Fruit fly (Drosophila melanogaster): Measurements from ENCODE around the gene CG7990.

CG7990 gene

dm6 chrX:19162249-19162914 lies 39.4 kb downstream of the CG7990 start (continued):
- TF ChIP-seq Bgb (GFP tag; IDR thresholded peaks at IDR 0.05; ENCODE audit: partially characterized antibody) (no peak), CG5245 (GFP tag; optimal IDR thresholded peaks at IDR 0.05) (no peak), Neu2 (GFP tag; optimal IDR thresholded peaks at IDR 0.05; ENCODE audit: borderline replicate concordance) (no peak), disco-r (GFP tag; optimal IDR thresholded peaks at IDR 0.05) (no peak), ara (GFP tag; IDR thresholded peaks at IDR 0.05) (no peak), Fer1 (GFP tag; optimal IDR thresholded peaks at IDR 0.05) (no peak), CG5953 (GFP tag; IDR thresholded peaks at IDR 0.05) (no peak), run (tag; optimal IDR thresholded peaks at IDR 0.05) (no peak), BtbVII (GFP tag; optimal IDR thresholded peaks at IDR 0.05) (no peak), Pdp1 (GFP tag; optimal IDR thresholded peaks at IDR 0.05) (peak in 1 of 2 experiments; percentile 89), dan (GFP tag; IDR thresholded peaks at IDR 0.05) (no peak), stwl (tag; optimal IDR thresholded peaks at IDR 0.05) (no peak), tll (GFP tag; optimal IDR thresholded peaks at IDR 0.05) (no peak), CrebB (tag; optimal IDR thresholded peaks at IDR 0.05) (no peak), gfzf (GFP tag; optimal IDR thresholded peaks at IDR 0.05) (no peak), oc (tag; optimal IDR thresholded peaks at IDR 0.05) (no peak), hkb (optimal IDR thresholded peaks at IDR 0.05) (no peak), hkb (GFP tag; IDR thresholded peaks at IDR 0.05) (no peak), CG12299 (tag; optimal IDR thresholded peaks at IDR 0.05) (no peak), CG2116 (GFP tag; optimal IDR thresholded peaks at IDR 0.05) (no peak), CG34422 (GFP tag; IDR thresholded peaks at IDR 0.05) (no peak), scrt (GFP tag; optimal IDR thresholded peaks at IDR 0.05) (no peak), CG2678 (tag; optimal IDR thresholded peaks at IDR 0.05) (no peak), CG6765 (GFP tag; optimal IDR thresholded peaks at IDR 0.05) (no peak), CG31441 (GFP tag; IDR thresholded peaks at IDR 0.05) (no peak), bbx (GFP tag; IDR thresholded peaks at IDR 0.05; ENCODE audit: partially characterized antibody) (0 out of 2 replicates have a peak, but pooled peaks have one; percentile 20), CoRest (tag; optimal IDR thresholded peaks at IDR 0.05) (peak; percentile 19), CG8765 (GFP tag; IDR thresholded peaks at IDR 0.05) (no peak), Vsx1 (GFP tag; optimal IDR thresholded peaks at IDR 0.05) (no peak), Fer2 (tag; optimal IDR thresholded peaks at IDR 0.05) (no peak), CG17802 (tag; optimal IDR thresholded peaks at IDR 0.05) (no peak), NfI (GFP tag; optimal IDR thresholded peaks at IDR 0.05) (no peak), chinmo (GFP tag; IDR thresholded peaks at IDR 0.05; ENCODE audit: partially characterized antibody) (no peak), Oaz (GFP tag; IDR thresholded peaks at IDR 0.05) (no peak), z (GFP tag; IDR thresholded peaks at IDR 0.05) (no peak), CG11398 (GFP tag; optimal IDR thresholded peaks at IDR 0.05) (no peak), CG9876 (GFP tag; optimal IDR thresholded peaks at IDR 0.05) (no peak), Opbp (GFP tag; IDR thresholded peaks at IDR 0.05; ENCODE audit: partially characterized antibody) (no peak), Dip3 (GFP tag; optimal IDR thresholded peaks at IDR 0.05) (no peak), CG11504 (tag; optimal IDR thresholded peaks at IDR 0.05) (no peak), zfh1 (GFP tag; IDR thresholded peaks at IDR 0.05) (no peak), CG8359 (GFP tag; optimal IDR thresholded peaks at IDR 0.05; ENCODE audit: borderline replicate concordance) (peak; percentile 99), CG14965 (GFP tag; optimal IDR thresholded peaks at IDR 0.05; ENCODE audit: borderline replicate concordance) (no peak), CG14710 (tag; optimal IDR thresholded peaks at IDR 0.05) (no peak), az2 (GFP tag; optimal IDR thresholded peaks at IDR 0.05) (peak; percentile 23), eve (GFP tag; optimal IDR thresholded peaks at IDR 0.05) (no peak), sim (GFP tag; IDR thresholded peaks at IDR 0.05) (no peak), CG6791 (GFP tag; IDR thresholded peaks at IDR 0.05; ENCODE audit: partially characterized antibody) (no peak; the same call in 2 of the 3 replicates), CG4820 (GFP tag; optimal IDR thresholded peaks at IDR 0.05) (no peak)

Data from whole organism, embryonic.